Worm (Caenorhabditis elegans) whole organism, L2 larva: Measurements from ENCODE around the gene cyn-10.

Experiments used
- C34F6.9 ChIP-seq: fragments of 150-350 bp; optimal IDR thresholded peaks from 2 replicates; lab custom pipeline; 2014; ENCODE audit warnings: missing biosample characterization, missing genetic modification characterization
- F13H6.1 ChIP-seq: sonication (generic microtip); optimal IDR thresholded peaks from 2 replicates; lab custom pipeline; 2016; ENCODE audit warnings: missing genetic modification characterization, missing compliant biosample characterization
- R02D3.7 ChIP-seq: fragments of 150-350 bp; optimal IDR thresholded peaks from 2 replicates; lab custom pipeline; 2014; ENCODE audit warnings: missing biosample characterization, missing genetic modification characterization
- Y55F3AM.14 ChIP-seq: fragments of 200-800 bp; sonication (Bioruptor generic); optimal IDR thresholded peaks from 2 replicates; lab custom pipeline; 2018; ENCODE audit warnings: mild to moderate bottlenecking, missing genetic modification characterization, missing compliant biosample characterization
- ZK546.5 ChIP-seq: sonication (generic microtip); optimal IDR thresholded peaks from 2 replicates; lab custom pipeline; 2017; ENCODE audit warnings: missing biosample characterization, missing genetic modification characterization
- alr-1 ChIP-seq: fragments of 150-350 bp; optimal IDR thresholded peaks from 2 replicates; lab custom pipeline; 2014; ENCODE audit warnings: missing biosample characterization, missing genetic modification characterization
- aly-2 ChIP-seq: fragments of 150-350 bp; optimal IDR thresholded peaks from 2 replicates; lab custom pipeline; 2014; ENCODE audit warnings: missing biosample characterization, missing genetic modification characterization
- ama-1 ChIP-seq: fragments of 150-350 bp; optimal IDR thresholded peaks from 2 replicates; lab custom pipeline; 2018; ENCODE audit warnings: inconsistent platforms
- blmp-1 ChIP-seq: sonication (generic microtip); optimal IDR thresholded peaks from 2 replicates; lab custom pipeline; 2017; ENCODE audit warnings: missing genetic modification characterization, mild to moderate bottlenecking, missing compliant biosample characterization, antibody characterized with exemption, moderate library complexity; ENCODE audit not compliant: insufficient read depth
- ceh-16 ChIP-seq: fragments of 150-350 bp; optimal IDR thresholded peaks from 2 replicates; lab custom pipeline; 2014; ENCODE audit warnings: missing biosample characterization, missing genetic modification characterization
- crh-2 ChIP-seq: sonication (generic microtip); optimal IDR thresholded peaks from 2 replicates; lab custom pipeline; 2017; ENCODE audit warnings: missing biosample characterization, missing genetic modification characterization
- dmd-4 ChIP-seq: sonication (generic microtip); optimal IDR thresholded peaks from 2 replicates; lab custom pipeline; 2017; ENCODE audit warnings: missing biosample characterization, missing genetic modification characterization
- egl-27 ChIP-seq: sonication (generic microtip); optimal IDR thresholded peaks from 3 replicates; lab custom pipeline; 2017; ENCODE audit warnings: missing biosample characterization, missing genetic modification reagents, missing genetic modification characterization
- elt-1 ChIP-seq: fragments of 150-350 bp; optimal IDR thresholded peaks from 2 replicates; lab custom pipeline; 2014; ENCODE audit warnings: missing biosample characterization, missing genetic modification characterization
- elt-3 ChIP-seq: sonication (generic microtip); optimal IDR thresholded peaks from 2 replicates; lab custom pipeline; 2017; ENCODE audit warnings: missing biosample characterization, missing genetic modification characterization
- gmeb-1 ChIP-seq: fragments of 150-350 bp; optimal IDR thresholded peaks from 2 replicates; lab custom pipeline; 2014; ENCODE audit warnings: missing biosample characterization, missing genetic modification characterization
- lin-11 ChIP-seq: fragments of 150-350 bp; sonication (generic microtip); optimal IDR thresholded peaks from 2 replicates; lab custom pipeline; 2014; ENCODE audit warnings: missing biosample characterization, missing genetic modification characterization, inconsistent platforms, mixed read lengths
- lin-13 ChIP-seq: fragments of 150-350 bp; optimal IDR thresholded peaks from 2 replicates; lab custom pipeline; 2014; ENCODE audit warnings: missing biosample characterization, missing genetic modification reagents, missing genetic modification characterization
- lin-39 ChIP-seq: fragments of 150-350 bp; optimal IDR thresholded peaks from 2 replicates; lab custom pipeline; 2014; ENCODE audit warnings: missing biosample characterization, missing genetic modification reagents, missing genetic modification characterization
- lsy-2 ChIP-seq, 2 experiments: fragments of 150-350 bp in 1 of 2; sonication (generic microtip) in 1 of 2; optimal IDR thresholded peaks; 2 replicates each; lab custom pipeline; 2014 to 2017; ENCODE audit warnings: missing biosample characterization in 2 of 2, missing genetic modification characterization in 2 of 2
- mab-5 ChIP-seq: fragments of 150-350 bp; optimal IDR thresholded peaks from 2 replicates; lab custom pipeline; 2014; ENCODE audit warnings: missing biosample characterization, missing genetic modification characterization
- mbf-1 ChIP-seq: sonication (generic microtip); optimal IDR thresholded peaks from 2 replicates; lab custom pipeline; 2017; ENCODE audit warnings: missing biosample characterization, missing genetic modification characterization
- mdl-1 ChIP-seq, 2 experiments: fragments of 150-350 bp in 1 of 2; sonication (generic microtip) in 1 of 2; optimal IDR thresholded peaks; 2 replicates each; lab custom pipeline; 2017; ENCODE audit warnings: missing biosample characterization in 2 of 2, missing genetic modification characterization in 2 of 2
- nhr-10 ChIP-seq: sonication (generic microtip); optimal IDR thresholded peaks from 2 replicates; lab custom pipeline; 2017; ENCODE audit warnings: missing biosample characterization, missing genetic modification characterization
- nhr-11 ChIP-seq: fragments of 150-350 bp; optimal IDR thresholded peaks from 2 replicates; lab custom pipeline; 2014; ENCODE audit warnings: missing biosample characterization, missing genetic modification characterization
- nhr-12 ChIP-seq: fragments of 150-350 bp; optimal IDR thresholded peaks from 2 replicates; lab custom pipeline; 2014; ENCODE audit warnings: missing biosample characterization, missing genetic modification characterization
- nhr-129 ChIP-seq: fragments of 150-350 bp; optimal IDR thresholded peaks from 2 replicates; lab custom pipeline; 2014; ENCODE audit warnings: missing biosample characterization, missing genetic modification characterization
- nhr-21 ChIP-seq: fragments of 150-350 bp; optimal IDR thresholded peaks from 2 replicates; lab custom pipeline; 2014; ENCODE audit warnings: missing biosample characterization, missing genetic modification characterization
- nhr-23 ChIP-seq: fragments of 150-350 bp; optimal IDR thresholded peaks from 2 replicates; lab custom pipeline; 2014; ENCODE audit warnings: missing biosample characterization, missing genetic modification reagents, missing genetic modification characterization
- nhr-237 ChIP-seq: fragments of 150-350 bp; optimal IDR thresholded peaks from 2 replicates; lab custom pipeline; 2014; ENCODE audit warnings: missing biosample characterization, missing genetic modification characterization
- nhr-25 ChIP-seq: fragments of 150-350 bp; sonication (generic microtip); optimal IDR thresholded peaks from 3 replicates; lab custom pipeline; 2014; ENCODE audit warnings: missing biosample characterization, missing genetic modification characterization
- nhr-6 ChIP-seq: fragments of 150-350 bp; optimal IDR thresholded peaks from 2 replicates; lab custom pipeline; 2014; ENCODE audit warnings: missing biosample characterization, missing genetic modification characterization
- nhr-77 ChIP-seq: fragments of 150-350 bp; optimal IDR thresholded peaks from 2 replicates; lab custom pipeline; 2014; ENCODE audit warnings: missing biosample characterization, missing genetic modification characterization
- peb-1 ChIP-seq: fragments of 150-350 bp; optimal IDR thresholded peaks from 2 replicates; lab custom pipeline; 2014; ENCODE audit warnings: missing biosample characterization, missing genetic modification characterization
- sem-4 ChIP-seq: fragments of 150-350 bp; optimal IDR thresholded peaks from 2 replicates; lab custom pipeline; 2014; ENCODE audit warnings: missing biosample characterization, missing genetic modification reagents, missing genetic modification characterization
- skn-1 ChIP-seq: sonication (generic microtip); optimal IDR thresholded peaks from 2 replicates; lab custom pipeline; 2017; ENCODE audit warnings: missing biosample characterization, missing genetic modification characterization
- sma-3 ChIP-seq: sonication (generic microtip); optimal IDR thresholded peaks from 2 replicates; lab custom pipeline; 2016; ENCODE audit warnings: missing genetic modification reagents, missing genetic modification characterization, missing compliant biosample characterization
- sma-9 ChIP-seq, 2 experiments: fragments of 150-350 bp in 1 of 2; sonication (generic microtip) in 1 of 2; optimal IDR thresholded peaks; 2 replicates each; lab custom pipeline; 2014 to 2016; ENCODE audit warnings: missing genetic modification characterization in 2 of 2, mild to moderate bottlenecking in 1 of 2, missing biosample characterization in 1 of 2, missing compliant biosample characterization in 1 of 2, missing genetic modification reagents in 1 of 2, moderate library complexity in 1 of 2
- snpc-4 ChIP-seq: fragments of 150-350 bp; optimal IDR thresholded peaks from 2 replicates; lab custom pipeline; 2014; ENCODE audit warnings: missing biosample characterization, missing genetic modification characterization
- unc-39 ChIP-seq: fragments of 150-350 bp; optimal IDR thresholded peaks from 2 replicates; lab custom pipeline; 2014; ENCODE audit warnings: missing biosample characterization, missing genetic modification characterization
- unc-55 ChIP-seq: fragments of 150-350 bp; sonication (generic microtip); optimal IDR thresholded peaks from 3 replicates; lab custom pipeline; 2014; ENCODE audit warnings: missing biosample characterization, missing genetic modification reagents, missing genetic modification characterization
- unc-62 ChIP-seq: fragments of 150-350 bp; optimal IDR thresholded peaks from 2 replicates; lab custom pipeline; 2014; ENCODE audit warnings: missing biosample characterization, missing genetic modification reagents, missing genetic modification characterization
- zag-1 ChIP-seq: fragments of 150-350 bp; optimal IDR thresholded peaks from 2 replicates; lab custom pipeline; 2014; ENCODE audit warnings: missing biosample characterization, missing genetic modification characterization
- ztf-1 ChIP-seq: fragments of 200-800 bp; sonication (Bioruptor generic); conservative IDR thresholded peaks from 2 replicates; pipeline ENCODE4 v1.3.6; 2022; ENCODE audit warnings: missing genetic modification characterization, missing compliant biosample characterization
- ztf-4 ChIP-seq: fragments of 150-350 bp; optimal IDR thresholded peaks from 2 replicates; lab custom pipeline; 2014; ENCODE audit warnings: missing biosample characterization, missing genetic modification characterization

Gene cyn-10

DNA sequence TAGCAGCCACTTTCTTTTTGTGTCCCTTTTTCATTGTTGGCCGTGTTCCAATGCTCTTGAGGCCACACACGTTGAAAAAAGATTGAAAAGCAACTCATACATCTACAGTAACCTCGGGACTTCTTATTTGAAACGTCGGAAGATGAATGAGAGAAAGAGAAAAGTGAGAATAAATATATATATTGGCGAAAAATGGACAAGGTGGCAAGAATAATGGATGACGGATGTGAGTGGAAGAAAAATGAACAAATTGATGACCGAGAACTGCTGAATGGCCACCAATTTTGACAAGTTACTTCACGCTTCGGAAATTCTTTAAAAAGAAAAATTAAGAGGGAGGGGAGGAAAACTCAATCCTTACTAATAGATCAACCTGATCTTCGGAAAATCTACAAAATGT lies 45.0 kb upstream of the cyn-10 start:
- TF ChIP-seq unc-62 (no peak), unc-39 (no peak), crh-2 (tag; lab: Kevin White, UChicago) (no peak), nhr-23 (no peak), nhr-12 (tag; lab: Kevin White, UChicago) (no peak), dmd-4 (no peak), C34F6.9 (tag; lab: Kevin White, UChicago) (no peak), alr-1 (no peak), ztf-1 (GFP tag; lab: Robert Waterston, UW) (no peak), nhr-21 (tag; lab: Kevin White, UChicago) (no peak), sma-9 (GFP tag; optimal IDR thresholded peaks at IDR 0.05; lab: Kevin White, UChicago) (no peak), sma-9 (tag; optimal IDR thresholded peaks at IDR 0.05; lab: Kevin White, UChicago) (no peak), skn-1 (tag; lab: Kevin White, UChicago) (no peak)

ce11 chrII:6955084-6955697 lies 42.0 kb upstream of the cyn-10 start:
- TF ChIP-seq nhr-10 (tag; lab: Kevin White, UChicago) (no peak), C34F6.9 (tag; lab: Kevin White, UChicago) (no peak), alr-1 (no peak), unc-39 (no peak), blmp-1 (no peak), mab-5 (no peak), nhr-77 (no peak), ceh-16 (tag; lab: Kevin White, UChicago) (no peak), F13H6.1 (tag; lab: Kevin White, UChicago) (no peak), elt-3 (tag; lab: Kevin White, UChicago) (no peak), unc-62 (no peak), snpc-4 (tag; lab: Kevin White, UChicago) (no peak), lsy-2 (tag; optimal IDR thresholded peaks at IDR 0.05; lab: Kevin White, UChicago) (no peak)

ce11 chrII:6951250-6951806 lies 38.2 kb upstream of the cyn-10 start, which contains the start of the genes malt-1 and ceh-38:
Gene malt-1, minus strand, starts transcription at chrII:6951300.
Gene ceh-38, plus strand, starts transcription at chrII:6951526.
- TF ChIP-seq ama-1 (lab: Kevin White, UChicago), result peak; percentile 72
- peak; percentile 89 for TF ChIP-seq nhr-21 (tag; lab: Kevin White, UChicago)
- TF ChIP-seq nhr-10 (tag; lab: Kevin White, UChicago), result no peak
- peak; percentile 35 for TF ChIP-seq dmd-4
- no peak for TF ChIP-seq mbf-1 (tag; lab: Kevin White, UChicago)
- peak; percentile 94 for TF ChIP-seq sma-9 (GFP tag; optimal IDR thresholded peaks at IDR 0.05; lab: Kevin White, UChicago)
- TF ChIP-seq sma-9 (tag; optimal IDR thresholded peaks at IDR 0.05; lab: Kevin White, UChicago), result no peak
- TF ChIP-seq sma-3 (GFP tag; lab: Kevin White, UChicago), result peak; percentile 87
- peak; percentile 71 for TF ChIP-seq Y55F3AM.14
- TF ChIP-seq aly-2 (tag; lab: Kevin White, UChicago), result no peak
- TF ChIP-seq skn-1 (tag; lab: Kevin White, UChicago), result peak; percentile 45
- peak; percentile 96 for TF ChIP-seq lin-13
- TF ChIP-seq nhr-25 (tag; lab: Kevin White, UChicago), result peak; percentile 92
- no peak for TF ChIP-seq elt-1
- peak; percentile 62 for TF ChIP-seq blmp-1
- TF ChIP-seq ZK546.5 (tag; lab: Kevin White, UChicago), result peak; percentile 58
- no peak for TF ChIP-seq nhr-23
- no peak for TF ChIP-seq peb-1 (tag; lab: Kevin White, UChicago)
- peak; percentile 95 for TF ChIP-seq sem-4 (tag; lab: Kevin White, UChicago)
- TF ChIP-seq ceh-16 (tag; lab: Kevin White, UChicago), result peak; percentile 55
- TF ChIP-seq gmeb-1 (tag; lab: Kevin White, UChicago), result peak; percentile 90
- TF ChIP-seq C34F6.9 (tag; lab: Kevin White, UChicago), result peak; percentile 99
- TF ChIP-seq nhr-12 (tag; lab: Kevin White, UChicago), result no peak
- TF ChIP-seq unc-62, result peak; percentile 87
- TF ChIP-seq alr-1, result peak; percentile 100
- peak; percentile 99 for TF ChIP-seq unc-55
- peak; percentile 99 for TF ChIP-seq nhr-129
- TF ChIP-seq egl-27 (tag; lab: Kevin White, UChicago), result peak; percentile 95
- peak; percentile 85 for TF ChIP-seq lin-11
- peak; percentile 91 for TF ChIP-seq zag-1 (tag; lab: Kevin White, UChicago)
- TF ChIP-seq R02D3.7 (tag; lab: Kevin White, UChicago), result peak; percentile 60
- peak; percentile 40 for TF ChIP-seq nhr-11 (tag; lab: Kevin White, UChicago)
- TF ChIP-seq lsy-2 (tag; optimal IDR thresholded peaks at IDR 0.05; lab: Kevin White, UChicago), result peak; percentile 85 to 98
- no peak for TF ChIP-seq unc-39
- peak; percentile 91 for TF ChIP-seq snpc-4 (tag; lab: Kevin White, UChicago)
- peak; percentile 58 for TF ChIP-seq nhr-237 (tag; lab: Kevin White, UChicago)
- no peak for TF ChIP-seq ztf-1 (GFP tag; lab: Robert Waterston, UW)
- peak; percentile 97 for TF ChIP-seq crh-2 (tag; lab: Kevin White, UChicago)
- TF ChIP-seq mab-5, result peak; percentile 95
- TF ChIP-seq nhr-77, result peak; percentile 61
- TF ChIP-seq lin-39, result peak; percentile 92
- peak; percentile 94 for TF ChIP-seq nhr-6
- peak; percentile 95 for TF ChIP-seq ztf-4 (tag; lab: Kevin White, UChicago)
- TF ChIP-seq mdl-1 (tag; optimal IDR thresholded peaks at IDR 0.05; lab: Kevin White, UChicago), result peak; percentile 73 to 96
